Fruit fly (Drosophila melanogaster) whole organism, wandering third instar larva: Measurements from ENCODE around the gene mad2.

Experiments
- CrebA ChIP-seq: fragments of 200-800 bp; sonication (Bioruptor generic); optimal IDR thresholded peaks from 2 replicates; lab custom pipeline; 2016; ENCODE audit warnings: missing biosample characterization, mild to moderate bottlenecking, missing genetic modification characterization, borderline replicate concordance
- Dif ChIP-seq: fragments of 200-275, 200-300 bp; sonication (Bioruptor generic); optimal IDR thresholded peaks from 2 replicates; lab custom pipeline; 2018; ENCODE audit warnings: missing biosample characterization, missing genetic modification characterization; ENCODE audit not compliant: partially characterized antibody
- GATAd ChIP-seq: sonication (Bioruptor generic); optimal IDR thresholded peaks from 2 replicates; lab custom pipeline; 2016; ENCODE audit warnings: missing biosample characterization, missing genetic modification characterization
- HLH106 ChIP-seq: fragments of 200-800 bp; optimal IDR thresholded peaks from 3 replicates; lab custom pipeline; 2019; ENCODE audit warnings: missing biosample characterization, mild to moderate bottlenecking, missing genetic modification characterization, moderate library complexity
- Hnf4 ChIP-seq: fragments of 200-800 bp; sonication (Bioruptor generic); optimal IDR thresholded peaks from 2 replicates; lab custom pipeline; 2016; ENCODE audit warnings: missing biosample characterization, mild to moderate bottlenecking, missing genetic modification characterization
- Hr78 ChIP-seq: fragments of >200 bp; optimal IDR thresholded peaks from 2 replicates; lab custom pipeline; 2017; ENCODE audit warnings: missing biosample characterization, missing genetic modification characterization
- Hr83 ChIP-seq: fragments of 200-300 bp; sonication (Bioruptor generic); optimal IDR thresholded peaks from 2 replicates; lab custom pipeline; 2016; ENCODE audit warnings: missing biosample characterization, mild to moderate bottlenecking, missing genetic modification characterization, moderate library complexity; ENCODE audit not compliant: poor library complexity, severe bottlenecking
- Jra ChIP-seq: sonication (Bioruptor generic); optimal IDR thresholded peaks from 2 replicates; lab custom pipeline; 2016; ENCODE audit warnings: missing biosample characterization, missing genetic modification characterization
- Myc ChIP-seq: fragments of >200 bp; optimal IDR thresholded peaks from 2 replicates; lab custom pipeline; 2017
- N ChIP-seq: fragments of >200 bp; optimal IDR thresholded peaks from 2 replicates; lab custom pipeline; 2018; ENCODE audit warnings: missing biosample characterization, missing external identifiers, missing genetic modification characterization
- OdsH ChIP-seq: fragments of 200-800 bp; sonication (Bioruptor generic); optimal IDR thresholded peaks from 2 replicates; lab custom pipeline; 2016; ENCODE audit warnings: missing biosample characterization, mild to moderate bottlenecking, missing genetic modification characterization
- Rel ChIP-seq, 2 experiments: fragments of 200-800 bp; sonication (Bioruptor generic) in 1 of 2; optimal IDR thresholded peaks; 2 replicates in 1 of 2; 3 replicates in 1 of 2; lab custom pipeline; 2016 to 2019; ENCODE audit warnings: mild to moderate bottlenecking in 2 of 2, missing biosample characterization in 2 of 2, missing genetic modification characterization in 2 of 2, moderate library complexity in 1 of 2
- Sp1 ChIP-seq: fragments of 200-800 bp; sonication (Bioruptor generic); optimal IDR thresholded peaks from 3 replicates; lab custom pipeline; 2019; ENCODE audit warnings: missing biosample characterization, mild to moderate bottlenecking, missing genetic modification characterization, moderate library complexity
- Vsx2 ChIP-seq: fragments of 200-300, 225-300 bp; sonication (Bioruptor generic); optimal IDR thresholded peaks from 2 replicates; lab custom pipeline; 2018; ENCODE audit warnings: missing biosample characterization, missing genetic modification characterization; ENCODE audit not compliant: partially characterized antibody
- br ChIP-seq: fragments of 200-800 bp; sonication (Bioruptor generic); optimal IDR thresholded peaks from 2 replicates; lab custom pipeline; 2016; ENCODE audit warnings: missing biosample characterization, missing genetic modification characterization
- brk ChIP-seq: fragments of 200-800 bp; sonication (Bioruptor generic); optimal IDR thresholded peaks from 2 replicates; lab custom pipeline; 2016; ENCODE audit warnings: missing biosample characterization, mild to moderate bottlenecking, missing genetic modification characterization
- dl ChIP-seq, 2 experiments: fragments of 175-275, 200-275 bp in 1 of 2; fragments of 200-275 bp in 1 of 2; sonication (Bioruptor generic); optimal IDR thresholded peaks; lab custom pipeline; 2018; ENCODE audit warnings: mild to moderate bottlenecking in 2 of 2, missing biosample characterization in 2 of 2, missing genetic modification characterization in 2 of 2, moderate library complexity in 2 of 2; ENCODE audit not compliant: partially characterized antibody in 2 of 2, insufficient read depth in 1 of 2
- dmrt93B ChIP-seq: fragments of 200-800 bp; sonication (Bioruptor generic); optimal IDR thresholded peaks from 2 replicates; lab custom pipeline; 2018; ENCODE audit warnings: missing biosample characterization, mild to moderate bottlenecking, missing genetic modification characterization
- dsf ChIP-seq: sonication (Bioruptor generic); optimal IDR thresholded peaks from 2 replicates; lab custom pipeline; 2016; ENCODE audit warnings: missing biosample characterization, missing genetic modification characterization, borderline replicate concordance
- ey ChIP-seq: fragments of 200-800 bp; sonication (Bioruptor generic); optimal IDR thresholded peaks from 2 replicates; lab custom pipeline; 2016; ENCODE audit warnings: missing biosample characterization, missing genetic modification characterization
- foxo ChIP-seq, 2 experiments: fragments of 200-800 bp; sonication (Bioruptor generic); optimal IDR thresholded peaks; 2 replicates in 1 of 2; 3 replicates in 1 of 2; lab custom pipeline; 2016 to 2017; ENCODE audit warnings: missing biosample characterization in 2 of 2, missing genetic modification characterization in 2 of 2
- fru ChIP-seq: fragments of 200-800 bp; sonication (Bioruptor generic); optimal IDR thresholded peaks from 3 replicates; lab custom pipeline; 2016; ENCODE audit warnings: missing biosample characterization, mild to moderate bottlenecking, missing genetic modification characterization
- h ChIP-seq: fragments of 200-800 bp; sonication (Bioruptor generic); optimal IDR thresholded peaks from 3 replicates; lab custom pipeline; 2016; ENCODE audit warnings: missing biosample characterization, mild to moderate bottlenecking, missing genetic modification characterization
- jim ChIP-seq: fragments of 175-275, 200-325 bp; sonication (Bioruptor generic); optimal IDR thresholded peaks from 2 replicates; lab custom pipeline; 2016; ENCODE audit warnings: missing biosample characterization, mild to moderate bottlenecking, missing genetic modification characterization
- psq ChIP-seq: fragments of 200-800 bp; sonication (Bioruptor generic); optimal IDR thresholded peaks from 3 replicates; lab custom pipeline; 2017; ENCODE audit warnings: missing biosample characterization, mild to moderate bottlenecking, missing genetic modification characterization, moderate library complexity
- rgr ChIP-seq: fragments of 200-800 bp; sonication (Bioruptor generic); optimal IDR thresholded peaks from 3 replicates; lab custom pipeline; 2016; ENCODE audit warnings: missing biosample characterization, mild to moderate bottlenecking, missing genetic modification characterization
- sage ChIP-seq: fragments of 200-800 bp; sonication (Bioruptor generic); optimal IDR thresholded peaks from 2 replicates; lab custom pipeline; 2016; ENCODE audit warnings: missing biosample characterization, mild to moderate bottlenecking, missing genetic modification characterization
- sv ChIP-seq: fragments of 200-800 bp; sonication (Bioruptor generic); optimal IDR thresholded peaks from 3 replicates; lab custom pipeline; 2016; ENCODE audit warnings: missing biosample characterization, missing genetic modification characterization
- tai ChIP-seq: sonication (Bioruptor generic); optimal IDR thresholded peaks from 2 replicates; lab custom pipeline; 2016; ENCODE audit warnings: missing biosample characterization, missing genetic modification characterization
- woc ChIP-seq: sonication (Bioruptor generic); optimal IDR thresholded peaks from 2 replicates; lab custom pipeline; 2016; ENCODE audit warnings: missing biosample characterization, mild to moderate bottlenecking, missing genetic modification characterization

mad2 gene

DNA sequence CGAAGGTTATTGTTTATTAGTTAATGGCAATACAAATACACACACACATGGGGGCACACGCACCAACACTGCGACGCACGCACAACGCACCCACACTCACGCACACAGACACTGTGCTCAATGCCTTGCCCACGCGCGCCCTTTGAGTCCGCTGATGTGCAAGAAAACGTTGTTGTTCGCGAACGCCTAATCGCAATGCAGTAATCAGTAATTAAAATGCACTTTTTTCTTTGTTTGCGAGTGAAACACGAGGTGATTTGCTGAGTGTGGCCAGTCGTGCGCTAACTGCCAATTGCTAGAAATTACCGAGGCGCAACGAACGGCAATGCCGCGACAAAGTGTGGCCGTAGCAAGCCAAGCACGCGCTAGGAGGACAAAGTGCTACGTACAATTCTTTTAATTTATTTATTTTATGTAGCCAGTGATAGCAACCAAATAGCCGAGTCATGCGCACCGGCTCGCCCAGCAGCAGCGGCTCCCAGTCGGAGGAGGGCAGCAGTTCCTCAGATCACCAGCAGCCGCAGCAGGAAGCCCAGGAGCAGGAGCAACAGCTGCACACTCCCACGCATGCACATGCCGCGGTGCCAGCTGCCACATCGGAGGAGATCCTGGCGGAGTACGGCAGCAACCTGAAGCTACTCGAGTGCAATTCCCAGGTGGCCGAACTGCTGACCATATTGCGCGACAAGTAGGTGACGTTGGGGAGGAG lies 2.1 kb downstream of the mad2 start, which contains the start of the genes S6k and kri:
TSS of gene S6k (minus strand) at position 299 of the 709 bp plus-strand sequence.
TSS of gene kri (plus strand) at position 341 of the 709 bp plus-strand sequence.
- peak; percentile 44 for TF ChIP-seq fru (GFP tag; lab: Kevin White, UChicago)
- TF ChIP-seq dl (GFP tag; optimal IDR thresholded peaks at IDR 0.05; lab: Kevin White, UChicago; ENCODE audit: insufficient read depth in 1 of 2, partially characterized antibody in 2 of 2): no peak
- TF ChIP-seq brk (GFP tag; lab: Kevin White, UChicago): no peak
- TF ChIP-seq Hr83 (GFP tag; lab: Kevin White, UChicago): peak; percentile 88
- TF ChIP-seq foxo (GFP tag; optimal IDR thresholded peaks at IDR 0.05; lab: Kevin White, UChicago): peak in 1 of 2 experiments; percentile 15
- TF ChIP-seq Dif: no peak
- TF ChIP-seq Hnf4 (GFP tag; lab: Kevin White, UChicago): peak; percentile 57
- TF ChIP-seq jim (GFP tag; lab: Kevin White, UChicago): peak; percentile 28
- TF ChIP-seq ey: peak; percentile 23
- TF ChIP-seq Jra (GFP tag; lab: Kevin White, UChicago): no peak
- no peak for TF ChIP-seq dmrt93B (GFP tag; lab: Kevin White, UChicago)
- TF ChIP-seq Myc (lab: Kevin White, UChicago): peak; percentile 22
- TF ChIP-seq Vsx2 (GFP tag; lab: Kevin White, UChicago): no peak
- no peak for TF ChIP-seq Rel (GFP tag; optimal IDR thresholded peaks at IDR 0.05; lab: Kevin White, UChicago)
- peak; percentile 57 for TF ChIP-seq Rel (tag; optimal IDR thresholded peaks at IDR 0.05; lab: Kevin White, UChicago)
- TF ChIP-seq h (GFP tag; lab: Kevin White, UChicago): peak; percentile 86
- no peak for TF ChIP-seq sv
- no peak for TF ChIP-seq N (GFP tag; lab: Kevin White, UChicago)
- peak; percentile 40 for TF ChIP-seq Sp1 (GFP tag; lab: Kevin White, UChicago)

DNA sequence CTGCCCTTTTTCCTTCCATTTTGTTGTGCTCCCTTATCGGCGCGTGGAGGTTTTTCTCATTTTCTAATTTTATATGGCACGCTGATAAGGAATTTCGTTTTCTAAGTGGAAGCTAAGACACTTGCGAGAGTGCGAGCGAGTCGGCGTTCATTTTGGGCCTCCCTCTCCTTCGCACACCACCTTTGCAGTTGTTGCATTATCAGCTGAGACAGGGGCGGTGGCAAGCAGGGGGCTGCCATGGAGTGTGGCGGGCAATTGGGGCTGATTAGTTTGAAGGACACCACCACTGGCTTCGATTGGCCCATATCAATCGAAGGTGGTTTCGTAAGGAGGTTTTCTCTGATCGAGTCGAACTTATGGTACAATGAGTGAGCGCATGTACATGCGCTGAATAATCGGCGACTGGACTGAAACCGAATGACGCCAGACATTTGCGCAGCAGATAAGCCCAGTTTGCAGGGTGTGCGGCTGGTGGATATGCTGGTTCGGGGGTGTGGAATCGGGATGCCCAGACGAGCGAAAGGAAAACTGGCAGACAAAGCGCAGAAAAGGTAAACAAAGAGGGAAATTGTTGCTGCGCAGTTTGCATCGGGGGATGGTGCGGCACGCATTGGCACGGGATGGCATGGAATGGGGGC lies 3.1 kb downstream of the mad2 start:
- TF ChIP-seq h (GFP tag; lab: Kevin White, UChicago): peak; percentile 84
- TF ChIP-seq rgr (GFP tag; lab: Kevin White, UChicago): peak; percentile 15
- no peak for TF ChIP-seq fru (GFP tag; lab: Kevin White, UChicago)
- TF ChIP-seq GATAd: no peak
- TF ChIP-seq woc (GFP tag; lab: Kevin White, UChicago): peak; percentile 8
- peak; percentile 11 for TF ChIP-seq OdsH (GFP tag; lab: Kevin White, UChicago)
- TF ChIP-seq dsf (GFP tag; lab: Kevin White, UChicago): no peak
- no peak for TF ChIP-seq Rel (GFP tag; optimal IDR thresholded peaks at IDR 0.05; lab: Kevin White, UChicago)
- peak; percentile 16 for TF ChIP-seq Rel (tag; optimal IDR thresholded peaks at IDR 0.05; lab: Kevin White, UChicago)

DNA sequence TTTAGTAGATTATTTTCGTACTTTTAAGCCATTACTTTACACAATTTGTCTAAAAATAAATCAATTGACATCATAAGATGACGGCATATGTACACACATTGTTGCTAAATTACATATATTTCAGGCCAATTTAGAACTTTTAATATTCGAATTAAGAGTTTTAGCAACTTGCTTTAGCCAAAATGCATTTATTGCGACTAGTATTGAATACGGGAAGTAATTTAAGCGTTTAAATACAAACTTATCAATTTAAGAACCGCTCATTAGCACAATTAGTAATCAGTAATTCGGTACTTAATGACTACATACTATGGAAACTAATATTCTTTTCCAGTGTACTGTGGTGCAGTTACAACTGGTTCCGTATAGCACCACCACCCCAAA lies 3.7 kb downstream of the mad2 start:
- no peak for TF ChIP-seq sage (GFP tag; lab: Kevin White, UChicago)
- TF ChIP-seq br: no peak
- TF ChIP-seq tai (GFP tag; lab: Kevin White, UChicago): no peak
- no peak for TF ChIP-seq CrebA (GFP tag; lab: Kevin White, UChicago)
- peak; percentile 8 for TF ChIP-seq HLH106
- no peak for TF ChIP-seq psq (GFP tag; lab: Kevin White, UChicago)

DNA sequence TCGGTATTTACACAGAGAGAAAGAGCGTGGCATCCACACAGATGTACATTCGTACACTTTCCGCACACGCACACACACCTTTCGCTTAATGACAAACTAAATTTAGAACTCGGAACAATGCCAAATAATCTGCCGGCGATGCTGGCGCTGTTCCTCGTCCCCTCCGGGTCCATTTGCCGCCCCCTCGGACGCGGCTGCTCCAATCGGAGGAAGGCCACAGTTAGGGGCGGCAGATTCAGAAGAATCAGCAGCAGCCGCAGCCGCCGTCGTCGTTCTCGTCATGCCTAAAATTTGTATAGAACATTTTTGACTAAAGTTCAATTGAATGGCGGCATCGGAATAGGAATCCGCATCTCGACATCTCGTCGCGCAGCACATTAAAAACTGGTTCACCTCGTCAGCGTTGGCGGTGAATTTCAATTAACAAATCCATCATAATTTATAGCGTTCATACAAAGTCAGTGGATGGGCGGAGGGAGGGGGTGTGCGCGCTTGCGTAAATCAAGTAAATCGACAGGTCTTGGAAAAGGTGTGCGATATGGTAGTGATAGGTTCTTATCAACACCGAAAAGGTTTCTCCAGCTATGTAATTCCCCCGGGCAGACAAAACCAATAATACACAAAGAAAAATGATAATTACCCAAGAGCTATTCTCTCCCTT lies 4.2 kb downstream of the mad2 start:
- TF ChIP-seq Rel (GFP tag; optimal IDR thresholded peaks at IDR 0.05; lab: Kevin White, UChicago): no peak
- peak; percentile 92 for TF ChIP-seq Rel (tag; optimal IDR thresholded peaks at IDR 0.05; lab: Kevin White, UChicago)
- TF ChIP-seq Hr78 (GFP tag; lab: Kevin White, UChicago): no peak
